Fruit fly (Drosophila melanogaster) whole organism, embryonic: ENCODE results near the gene CG5892.

Source experiments
- Aef1 ChIP-seq: fragments of 200-800 bp; sonication (Bioruptor generic); IDR thresholded peaks from 3 replicates; pipeline ENCODE4 v1.3.6; 2022; ENCODE audit warnings: missing biosample characterization, missing genetic modification characterization
- Atf6 ChIP-seq: fragments of 200-800 bp; sonication (Bioruptor generic); IDR thresholded peaks from 2 replicates; pipeline ENCODE4 v1.3.6; 2022; ENCODE audit warnings: missing biosample characterization, missing genetic modification characterization
- Awh ChIP-seq: fragments of 200-800 bp; sonication (Bioruptor generic); IDR thresholded peaks from 2 replicates; pipeline ENCODE4, ENCODE4 v1.3.6; 2022; ENCODE audit warnings: missing biosample characterization, missing genetic modification characterization
- CG10267 ChIP-seq: fragments of 200-800 bp; sonication (Bioruptor generic); optimal IDR thresholded peaks from 2 replicates; lab custom pipeline; 2018; ENCODE audit warnings: missing biosample characterization, mild to moderate bottlenecking, missing genetic modification characterization, moderate library complexity
- CG10321 ChIP-seq: fragments of 200-800 bp; sonication (Bioruptor generic); IDR thresholded peaks from 2 replicates; pipeline ENCODE4 v1.3.6; 2022; ENCODE audit warnings: missing biosample characterization, missing genetic modification characterization
- CG12104 ChIP-seq: fragments of 200-800 bp; sonication (Bioruptor generic); optimal IDR thresholded peaks from 3 replicates; lab custom pipeline; 2016; ENCODE audit warnings: missing biosample characterization, missing genetic modification characterization
- CG12659 ChIP-seq: fragments of 200-800 bp; sonication (Bioruptor generic); optimal IDR thresholded peaks from 3 replicates; lab custom pipeline; 2017; ENCODE audit warnings: mild to moderate bottlenecking, missing biosample characterization, missing genetic modification reagents, missing genetic modification characterization
- CG14860 ChIP-seq: fragments of 200-800 bp; sonication (Bioruptor generic); IDR thresholded peaks from 3 replicates; pipeline ENCODE4 v1.3.6; 2022; ENCODE audit warnings: missing biosample characterization, missing genetic modification characterization; ENCODE audit not compliant: partially characterized antibody
- CG1602 ChIP-seq: fragments of 200-800 bp; sonication (Bioruptor generic); optimal IDR thresholded peaks from 3 replicates; lab custom pipeline; 2016; ENCODE audit warnings: missing biosample characterization, missing genetic modification characterization
- CG17385 ChIP-seq: fragments of 200-800 bp; sonication (Bioruptor generic); optimal IDR thresholded peaks from 3 replicates; lab custom pipeline; 2018; ENCODE audit warnings: missing biosample characterization, mild to moderate bottlenecking, missing genetic modification characterization
- CG17829 ChIP-seq: fragments of 200-800 bp; optimal IDR thresholded peaks from 2 replicates; lab custom pipeline; 2019; ENCODE audit warnings: missing biosample characterization, mild to moderate bottlenecking, missing genetic modification characterization, moderate library complexity
- CG2116 ChIP-seq: fragments of 200-800 bp; sonication (Bioruptor generic); optimal IDR thresholded peaks from 3 replicates; lab custom pipeline; 2018; ENCODE audit warnings: missing biosample characterization, mild to moderate bottlenecking, missing genetic modification characterization
- CG4820 ChIP-seq: fragments of 200-800 bp; sonication (Bioruptor generic); optimal IDR thresholded peaks from 3 replicates; lab custom pipeline; 2016; ENCODE audit warnings: missing biosample characterization, missing genetic modification characterization
- CG6254 ChIP-seq: fragments of 200-800 bp; sonication (Bioruptor generic); optimal IDR thresholded peaks from 3 replicates; lab custom pipeline; 2017; ENCODE audit warnings: mild to moderate bottlenecking, missing biosample characterization, missing genetic modification reagents, missing genetic modification characterization
- CG7745 ChIP-seq: fragments of 200-800 bp; sonication (Bioruptor generic); optimal IDR thresholded peaks from 2 replicates; lab custom pipeline; 2018; ENCODE audit warnings: missing biosample characterization, mild to moderate bottlenecking, missing genetic modification characterization, moderate library complexity
- CG7987 ChIP-seq: fragments of 200-800 bp; sonication (Bioruptor generic); optimal IDR thresholded peaks from 2 replicates; lab custom pipeline; 2018; ENCODE audit warnings: missing biosample characterization, mild to moderate bottlenecking, missing genetic modification characterization, moderate library complexity
- CG8281 ChIP-seq: fragments of 200-800 bp; sonication (Bioruptor generic); optimal IDR thresholded peaks from 2 replicates; lab custom pipeline; 2018; ENCODE audit warnings: missing biosample characterization, mild to moderate bottlenecking, missing genetic modification characterization, moderate library complexity
- CG9932 ChIP-seq: fragments of 200-800 bp; sonication (Bioruptor generic); IDR thresholded peaks from 2 replicates; pipeline ENCODE4 v1.3.6; 2022; ENCODE audit warnings: missing biosample characterization, missing genetic modification characterization
- ERR ChIP-seq: fragments of 200-800 bp; sonication (Bioruptor generic); optimal IDR thresholded peaks from 2 replicates; lab custom pipeline; 2016; ENCODE audit warnings: missing biosample characterization, missing genetic modification characterization
- Hey ChIP-seq: fragments of 200-800 bp; sonication (Bioruptor generic); optimal IDR thresholded peaks from 3 replicates; lab custom pipeline; 2018; ENCODE audit warnings: missing biosample characterization, mild to moderate bottlenecking, missing genetic modification characterization
- Jarid2 ChIP-seq: fragments of 200-800 bp; sonication (Bioruptor generic); optimal IDR thresholded peaks from 3 replicates; lab custom pipeline; 2017; ENCODE audit warnings: mild to moderate bottlenecking, missing biosample characterization, missing genetic modification reagents, missing genetic modification characterization
- Neu2 ChIP-seq: fragments of 200-800 bp; sonication (Bioruptor generic); optimal IDR thresholded peaks from 3 replicates; lab custom pipeline; 2016; ENCODE audit warnings: missing biosample characterization, missing genetic modification characterization, borderline replicate concordance
- Oli ChIP-seq: fragments of 200-800 bp; sonication (Bioruptor generic); optimal IDR thresholded peaks from 2 replicates; lab custom pipeline; 2018; ENCODE audit warnings: missing biosample characterization, mild to moderate bottlenecking, missing genetic modification characterization, moderate library complexity
- Optix ChIP-seq: fragments of 200-800 bp; sonication (Bioruptor generic); IDR thresholded peaks from 3 replicates; pipeline ENCODE4 v1.3.6; 2022; ENCODE audit warnings: missing biosample characterization, missing genetic modification characterization
- Sry-β ChIP-seq: fragments of 200-800 bp; sonication (Bioruptor generic); optimal IDR thresholded peaks from 2 replicates; lab custom pipeline; 2018; ENCODE audit warnings: missing biosample characterization, mild to moderate bottlenecking, missing genetic modification characterization, moderate library complexity
- Vsx1 ChIP-seq: fragments of 200-800 bp; sonication (Bioruptor generic); optimal IDR thresholded peaks from 2 replicates; lab custom pipeline; 2017; ENCODE audit warnings: missing biosample characterization, mild to moderate bottlenecking, missing genetic modification characterization, missing genetic modification reagents
- YL-1 ChIP-seq: fragments of 200-800 bp; sonication (Bioruptor generic); optimal IDR thresholded peaks from 3 replicates; lab custom pipeline; 2017; ENCODE audit warnings: missing biosample characterization, mild to moderate bottlenecking, missing genetic modification characterization
- chinmo ChIP-seq: fragments of 200-800 bp; sonication (Bioruptor generic); IDR thresholded peaks from 4 replicates; pipeline ENCODE4 v1.3.6; 2022; ENCODE audit warnings: missing biosample characterization, missing genetic modification characterization; ENCODE audit not compliant: partially characterized antibody
- croc ChIP-seq: fragments of 200-800 bp; sonication (Bioruptor generic); conservative IDR thresholded peaks from 3 replicates; pipeline ENCODE4 v1.3.6; 2022; ENCODE audit warnings: missing biosample characterization, missing genetic modification characterization
- dm ChIP-seq: fragments of 200-800 bp; sonication (Bioruptor generic); optimal IDR thresholded peaks from 3 replicates; lab custom pipeline; 2016; ENCODE audit warnings: missing biosample characterization, missing genetic modification characterization
- exex ChIP-seq: fragments of 200-800 bp; sonication (Bioruptor generic); optimal IDR thresholded peaks from 4 replicates; lab custom pipeline; 2018; ENCODE audit warnings: missing biosample characterization, mild to moderate bottlenecking, missing genetic modification characterization, moderate library complexity
- grn ChIP-seq: fragments of 200-800 bp; sonication (Bioruptor generic); optimal IDR thresholded peaks from 3 replicates; lab custom pipeline; 2017; ENCODE audit warnings: missing biosample characterization, missing genetic modification characterization
- hkb ChIP-seq, 2 experiments: fragments of 200-800 bp in 1 of 2; fragments of >200 bp in 1 of 2; sonication (Bioruptor generic) in 1 of 2; IDR thresholded peaks in 1 of 2; optimal IDR thresholded peaks in 1 of 2; 2 replicates each; pipeline versions ENCODE4 v1.3.6 to Lab custom; 2017 to 2022; ENCODE audit warnings: missing biosample characterization in 1 of 2, missing genetic modification characterization in 1 of 2
- kah ChIP-seq: fragments of 200-800 bp; sonication (Bioruptor generic); optimal IDR thresholded peaks from 2 replicates; lab custom pipeline; 2018; ENCODE audit warnings: missing biosample characterization, mild to moderate bottlenecking, missing genetic modification characterization
- ken ChIP-seq: fragments of 200-800 bp; sonication (Bioruptor generic); IDR thresholded peaks from 3 replicates; pipeline ENCODE4 v1.3.6; 2022; ENCODE audit warnings: missing biosample characterization, missing genetic modification characterization
- lab ChIP-seq: fragments of 200-800 bp; sonication (Bioruptor generic); optimal IDR thresholded peaks from 3 replicates; lab custom pipeline; 2017; ENCODE audit warnings: missing biosample characterization, missing genetic modification characterization, mild to moderate bottlenecking, moderate library complexity, missing genetic modification reagents
- pan ChIP-seq, 4 experiments: fragments of >200 bp in 3 of 4; fragments of 200-800 bp in 1 of 4; sonication (Bioruptor generic) in 1 of 4; optimal IDR thresholded peaks in 3 of 4; IDR thresholded peaks in 1 of 4; 2 replicates each; pipeline versions ENCODE4 v1.3.6 to Lab custom; 2017 to 2022; ENCODE audit warnings: missing biosample characterization in 2 of 4, missing genetic modification characterization in 2 of 4, mixed read lengths in 1 of 4
- pzg ChIP-seq: fragments of 200-800 bp; sonication (Bioruptor generic); optimal IDR thresholded peaks from 3 replicates; lab custom pipeline; 2018; ENCODE audit warnings: missing biosample characterization, mild to moderate bottlenecking, missing genetic modification characterization, moderate library complexity
- slou ChIP-seq: fragments of 200-800 bp; sonication (Bioruptor generic); optimal IDR thresholded peaks from 3 replicates; lab custom pipeline; 2016; ENCODE audit warnings: missing biosample characterization, missing genetic modification characterization
- sr ChIP-seq: fragments of 200-800 bp; sonication (Bioruptor generic); IDR thresholded peaks from 3 replicates; pipeline ENCODE4 v1.3.6; 2022; ENCODE audit warnings: missing biosample characterization, missing genetic modification characterization
- tgo ChIP-seq: fragments of 200-800 bp; sonication (Bioruptor generic); IDR thresholded peaks from 3 replicates; pipeline ENCODE4 v1.3.6; 2022; ENCODE audit warnings: missing biosample characterization, missing genetic modification characterization
- trh ChIP-seq: fragments of 200-800 bp; sonication (Bioruptor generic); optimal IDR thresholded peaks from 2 replicates; lab custom pipeline; 2016; ENCODE audit warnings: missing biosample characterization, missing genetic modification characterization
- vnd ChIP-seq: fragments of 200-800 bp; sonication (Bioruptor generic); IDR thresholded peaks from 3 replicates; pipeline ENCODE4 v1.3.6; 2022; ENCODE audit warnings: missing biosample characterization, missing genetic modification characterization; ENCODE audit not compliant: partially characterized antibody

CG5892 gene

dm6 chr3R:21241332-21241731 is 1.1 kb upstream of the CG5892 start:
- TF ChIP-seq Sry-β (no peak), chinmo (0 out of 4 replicates have a peak, but pooled peaks have one; percentile 30), grn (peak; percentile 73), Awh (GFP tag; lab: Robert Waterston, UW) (peak; percentile 50; the same call in 1 of the 2 replicates), Optix (GFP tag; lab: Robert Waterston, UW) (no peak), exex (tag; lab: Kevin White, UChicago) (peak; percentile 61)

- TF ChIP-seq Vsx1 (GFP tag; lab: Kevin White, UChicago) (peak; percentile 22), exex (tag; lab: Kevin White, UChicago) (peak; percentile 96), ERR (GFP tag; lab: Kevin White, UChicago) (no peak), vnd (0 out of 3 replicates have a peak, but pooled peaks have one; percentile 17), CG9932 (GFP tag; lab: Robert Waterston, UW) (no peak), Hey (tag; lab: Kevin White, UChicago) (peak; percentile 48), kah (GFP tag; lab: Kevin White, UChicago) (no peak), CG4820 (GFP tag; lab: Kevin White, UChicago) (no peak), CG10267 (no peak)
These were observed 3.4 kb downstream of the CG5892 start for dm6 chr3R:21245846-21246245.

dm6 chr3R:21246492-21247061 is 4.2 kb downstream of the CG5892 start, which contains the start of gene ETHR:
Gene ETHR (plus strand): TSS chr3R:21247011.
- no peak; the same call in 1 of the 2 replicates for TF ChIP-seq Awh (GFP tag; lab: Robert Waterston, UW)
- peak; percentile 75 for TF ChIP-seq Atf6 (GFP tag; lab: Robert Waterston, UW)
- no peak for TF ChIP-seq croc
- no peak for TF ChIP-seq CG14860
- no peak for TF ChIP-seq slou (GFP tag; lab: Kevin White, UChicago)
- TF ChIP-seq CG10321 (GFP tag; lab: Robert Waterston, UW) = 0 out of 2 replicates have a peak, but pooled peaks have one; percentile 19
- no peak; the same call in 1 of the 2 replicates for TF ChIP-seq CG9932 (GFP tag; lab: Robert Waterston, UW)
- TF ChIP-seq ERR (GFP tag; lab: Kevin White, UChicago) = no peak
- no peak for TF ChIP-seq YL-1 (GFP tag; lab: Kevin White, UChicago)
- TF ChIP-seq CG7987 (GFP tag; lab: Kevin White, UChicago) = peak; percentile 10
- peak; percentile 30 for TF ChIP-seq CG12104 (GFP tag; lab: Kevin White, UChicago)
- TF ChIP-seq CG12659 (GFP tag; lab: Kevin White, UChicago) = peak; percentile 51
- TF ChIP-seq sr = no peak
- TF ChIP-seq Jarid2 (GFP tag; lab: Kevin White, UChicago) = no peak
- no peak for TF ChIP-seq trh
- TF ChIP-seq CG1602 = no peak
- no peak for TF ChIP-seq hkb (optimal IDR thresholded peaks at IDR 0.05; lab: Kevin White, UChicago)
- peak; percentile 64 for TF ChIP-seq hkb (GFP tag; IDR thresholded peaks at IDR 0.05; lab: Robert Waterston, UW)
- TF ChIP-seq Aef1 (GFP tag; lab: Robert Waterston, UW) = 0 out of 3 replicates have a peak, but pooled peaks have one; percentile 1
- no peak for TF ChIP-seq CG17829 (tag; lab: Kevin White, UChicago)
- no peak for TF ChIP-seq dm (GFP tag; lab: Kevin White, UChicago)
- TF ChIP-seq CG8281 (tag; lab: Kevin White, UChicago) = peak; percentile 54
- peak; percentile 19 for TF ChIP-seq pzg
- TF ChIP-seq CG6254 (GFP tag; lab: Kevin White, UChicago) = peak; percentile 71
- peak; percentile 53; the same call in 2 of the 3 replicates for TF ChIP-seq vnd
- TF ChIP-seq Oli (tag; lab: Kevin White, UChicago) = peak; percentile 22
- no peak for TF ChIP-seq pan (optimal IDR thresholded peaks at IDR 0.05; lab: Kevin White, UChicago)
- TF ChIP-seq pan (GFP tag; optimal IDR thresholded peaks at IDR 0.05 in 1 of 2, IDR thresholded peaks at IDR 0.05 in 1 of 2) = peak in 1 of 2 experiments; percentile 37
- TF ChIP-seq CG2116 (GFP tag; lab: Kevin White, UChicago) = no peak
- peak; percentile 44; the same call in 1 of the 3 replicates for TF ChIP-seq tgo
- no peak for TF ChIP-seq Neu2 (GFP tag; lab: Kevin White, UChicago)
- TF ChIP-seq CG7745 = no peak
- peak; percentile 87 for TF ChIP-seq lab (GFP tag; lab: Kevin White, UChicago)
- peak; percentile 80 for TF ChIP-seq exex (tag; lab: Kevin White, UChicago)
- peak; percentile 51 for TF ChIP-seq CG17385 (GFP tag; lab: Kevin White, UChicago)
- TF ChIP-seq ken (GFP tag; lab: Robert Waterston, UW) = no peak
